Fruit fly (Drosophila melanogaster): Measurements from ENCODE around the gene Acsx3.

DNA sequence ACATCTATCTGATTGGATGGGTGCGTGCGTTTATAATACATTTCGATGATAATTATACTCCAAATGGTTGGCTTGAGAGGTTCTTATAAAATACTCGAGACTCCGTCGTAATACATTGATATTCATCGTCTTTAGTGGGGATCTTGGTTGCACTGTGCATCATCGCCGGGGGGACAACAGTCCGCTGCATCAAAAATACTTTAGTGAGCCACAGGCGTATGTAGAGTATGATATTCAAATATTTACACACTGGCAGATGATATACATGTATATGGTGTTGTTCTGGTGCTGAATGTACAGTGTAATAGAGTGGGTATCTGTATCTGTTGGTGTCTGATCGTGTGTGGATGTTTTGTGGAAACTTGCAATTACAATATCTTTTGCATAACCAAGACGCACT, 14.3 kb downstream of the Acsx3 start:
- no peak for TF ChIP-seq cic (GFP tag; optimal IDR thresholded peaks at IDR 0.05)
- no peak for TF ChIP-seq CG5204 (GFP tag; optimal IDR thresholded peaks at IDR 0.05)
- TF ChIP-seq pad (GFP tag; optimal IDR thresholded peaks at IDR 0.05), result no peak
- no peak for TF ChIP-seq toe (GFP tag; optimal IDR thresholded peaks at IDR 0.05)
- no peak for TF ChIP-seq CG7101 (tag; optimal IDR thresholded peaks at IDR 0.05)
- TF ChIP-seq bab1 (GFP tag; optimal IDR thresholded peaks at IDR 0.05), result no peak
- no peak for TF ChIP-seq ovo (GFP tag; optimal IDR thresholded peaks at IDR 0.05)
- TF ChIP-seq CG11617 (GFP tag; optimal IDR thresholded peaks at IDR 0.05), result no peak
- TF ChIP-seq CG14711 (tag; optimal IDR thresholded peaks at IDR 0.05), result no peak
- no peak for TF ChIP-seq Crg-1 (GFP tag; optimal IDR thresholded peaks at IDR 0.05)
- TF ChIP-seq CG33017 (tag; optimal IDR thresholded peaks at IDR 0.05), result no peak
- no peak for TF ChIP-seq Hr96 (GFP tag; optimal IDR thresholded peaks at IDR 0.05)
